Fruit fly (Drosophila melanogaster): ENCODE results near the gene Had1.
A peak's percentile ranks its signal among the peaks of the same experiment; 100 is the strongest.

Gene Had1

dm6 chrX:16285186-16285585 lies 23.3 kb downstream of the Had1 start (continued):
- TF ChIP-seq dpn (GFP tag; optimal IDR thresholded peaks at IDR 0.05) (peak in 1 of 2 experiments; percentile 9), Sox100B (GFP tag; optimal IDR thresholded peaks at IDR 0.05) (peak; percentile 1), slbo (GFP tag; IDR thresholded peaks at IDR 0.05) (peak; percentile 55), CG30403 (GFP tag; optimal IDR thresholded peaks at IDR 0.05) (peak; percentile 28), CG7556 (GFP tag; optimal IDR thresholded peaks at IDR 0.05) (peak; percentile 34), CG17385 (GFP tag; optimal IDR thresholded peaks at IDR 0.05) (peak; percentile 29), CG12299 (tag; optimal IDR thresholded peaks at IDR 0.05) (peak; percentile 10), Ets65A (GFP tag) (peak; percentile 3), CG12391 (tag; optimal IDR thresholded peaks at IDR 0.05) (peak; percentile 42), Fer3 (tag; optimal IDR thresholded peaks at IDR 0.05) (peak; percentile 38), sug (tag; optimal IDR thresholded peaks at IDR 0.05) (peak; percentile 4), hkb (optimal IDR thresholded peaks at IDR 0.05) (no peak), hkb (GFP tag; IDR thresholded peaks at IDR 0.05) (0 out of 2 replicates have a peak, but pooled peaks have one; percentile 28), CG3995 (GFP tag; optimal IDR thresholded peaks at IDR 0.05) (no peak), jumu (GFP tag; optimal IDR thresholded peaks at IDR 0.05) (no peak), D19A (tag; optimal IDR thresholded peaks at IDR 0.05) (peak; percentile 25), row (GFP tag; IDR thresholded peaks at IDR 0.05) (peak; percentile 77), Sox102F (GFP tag; optimal IDR thresholded peaks at IDR 0.05) (no peak), sr (GFP tag; IDR thresholded peaks at IDR 0.05) (no peak), CG10979 (tag; optimal IDR thresholded peaks at IDR 0.05) (peak; percentile 21), CG13296 (GFP tag; optimal IDR thresholded peaks at IDR 0.05) (peak; percentile 14), run (tag; optimal IDR thresholded peaks at IDR 0.05) (no peak), lab (GFP tag; optimal IDR thresholded peaks at IDR 0.05) (peak; percentile 48), chif (GFP tag; optimal IDR thresholded peaks at IDR 0.05) (no peak), CG2120 (GFP tag; optimal IDR thresholded peaks at IDR 0.05) (peak; percentile 39), CG17829 (tag; optimal IDR thresholded peaks at IDR 0.05) (peak; percentile 14), CG34422 (GFP tag; IDR thresholded peaks at IDR 0.05) (no peak), CG11456 (GFP tag; IDR thresholded peaks at IDR 0.05) (0 out of 3 replicates have a peak, but pooled peaks have one; percentile 5), caup (GFP tag; optimal IDR thresholded peaks at IDR 0.05; ENCODE audit: severe bottlenecking) (peak; percentile 4), dysf (GFP tag; IDR thresholded peaks at IDR 0.05) (0 out of 3 replicates have a peak, but pooled peaks have one; percentile 13), Drgx (GFP tag; IDR thresholded peaks at IDR 0.05) (0 out of 2 replicates have a peak, but pooled peaks have one; percentile 11), CG9727 (GFP tag; optimal IDR thresholded peaks at IDR 0.05) (peak; percentile 19), Xbp1 (GFP tag; optimal IDR thresholded peaks at IDR 0.05) (peak; percentile 17), CG8388 (GFP tag; optimal IDR thresholded peaks at IDR 0.05) (peak; percentile 19), NK7.1 (GFP tag; optimal IDR thresholded peaks at IDR 0.05) (no peak), CG12659 (GFP tag; optimal IDR thresholded peaks at IDR 0.05) (peak; percentile 6), gcm (GFP tag; optimal IDR thresholded peaks at IDR 0.05) (peak; percentile 4), dmrt11E (tag; optimal IDR thresholded peaks at IDR 0.05) (peak; percentile 8)

- peak; percentile 44 for TF ChIP-seq gem (tag; optimal IDR thresholded peaks at IDR 0.05)
- peak; percentile 21 for TF ChIP-seq CG13894 (tag; optimal IDR thresholded peaks at IDR 0.05)
- TF ChIP-seq Pdp1 (GFP tag; optimal IDR thresholded peaks at IDR 0.05): peak in 1 of 2 experiments; percentile 22
- no peak for TF ChIP-seq CG15601 (tag; optimal IDR thresholded peaks at IDR 0.05)
- peak; percentile 55 for TF ChIP-seq sd (tag; optimal IDR thresholded peaks at IDR 0.05)
- TF ChIP-seq HLH54F (GFP tag; optimal IDR thresholded peaks at IDR 0.05): no peak
- TF ChIP-seq CG13624 (GFP tag; optimal IDR thresholded peaks at IDR 0.05): peak; percentile 3
- peak; percentile 11 for TF ChIP-seq CG4328 (GFP tag; optimal IDR thresholded peaks at IDR 0.05)
- TF ChIP-seq Vsx1 (GFP tag; optimal IDR thresholded peaks at IDR 0.05): peak; percentile 27
- TF ChIP-seq CG4854 (GFP tag; optimal IDR thresholded peaks at IDR 0.05): no peak
- peak; percentile 43 for TF ChIP-seq cwo (GFP tag; optimal IDR thresholded peaks at IDR 0.05)
- no peak for TF ChIP-seq CG12391 (tag; optimal IDR thresholded peaks at IDR 0.05)
Measured at dm6 chrX:16281717-16282529, 26.5 kb downstream of the Had1 start.

All from whole organism, embryonic.